Worm (Caenorhabditis elegans) whole organism, late embryonic: Measurements from ENCODE around the gene vha-17.
A peak's percentile ranks its signal among the peaks of the same experiment; 100 is the strongest.
"Not testable (repeated sequence)": the region's sequence is repeated elsewhere in the genome, so short reads cannot be mapped to it uniquely, and the experiment has no call there.

Experiments
- C08G9.2 ChIP-seq: sonication (generic microtip); optimal IDR thresholded peaks from 2 replicates; lab custom pipeline; 2016; ENCODE audit warnings: mild to moderate bottlenecking, missing genetic modification characterization, moderate library complexity, missing compliant biosample characterization
- F13H6.1 ChIP-seq: sonication (generic microtip); optimal IDR thresholded peaks from 2 replicates; lab custom pipeline; 2016; ENCODE audit warnings: missing genetic modification characterization, missing compliant biosample characterization
- K02D7.2 ChIP-seq: sonication (generic microtip); optimal IDR thresholded peaks from 2 replicates; lab custom pipeline; 2017; ENCODE audit warnings: mild to moderate bottlenecking, missing genetic modification characterization, missing compliant biosample characterization
- T23F11.4 ChIP-seq: fragments of 200-800 bp; sonication (Bioruptor generic); optimal IDR thresholded peaks from 2 replicates; lab custom pipeline; 2018; ENCODE audit warnings: mild to moderate bottlenecking, missing genetic modification characterization, missing compliant biosample characterization
- ahr-1 ChIP-seq: sonication (generic microtip); optimal IDR thresholded peaks from 2 replicates; lab custom pipeline; 2016; ENCODE audit warnings: missing genetic modification characterization, missing compliant biosample characterization
- ama-1 ChIP-seq: fragments of 150-350 bp; optimal IDR thresholded peaks from 2 replicates; lab custom pipeline; 2014
- ceh-18 ChIP-seq: sonication (generic microtip); optimal IDR thresholded peaks from 2 replicates; lab custom pipeline; 2016; ENCODE audit warnings: missing genetic modification characterization, missing compliant biosample characterization
- ceh-19 ChIP-seq: fragments of 200-800 bp; sonication (Bioruptor generic); optimal IDR thresholded peaks from 2 replicates; lab custom pipeline; 2018; ENCODE audit warnings: mild to moderate bottlenecking, missing genetic modification characterization, missing compliant biosample characterization
- ceh-22 ChIP-seq: sonication (generic microtip); optimal IDR thresholded peaks from 2 replicates; lab custom pipeline; 2017; ENCODE audit warnings: missing biosample characterization, missing genetic modification characterization
- ceh-24 ChIP-seq: sonication (generic microtip); optimal IDR thresholded peaks from 2 replicates; lab custom pipeline; 2016; ENCODE audit warnings: mild to moderate bottlenecking, missing genetic modification characterization, missing compliant biosample characterization
- ceh-30 ChIP-seq: fragments of 150-350 bp; optimal IDR thresholded peaks from 2 replicates; lab custom pipeline; 2014; ENCODE audit warnings: missing biosample characterization, missing genetic modification characterization
- ceh-31 ChIP-seq: sonication (generic microtip); optimal IDR thresholded peaks from 2 replicates; lab custom pipeline; 2016; ENCODE audit warnings: missing genetic modification characterization, missing compliant biosample characterization
- ceh-45 ChIP-seq: fragments of 200-800 bp; sonication (Bioruptor generic); IDR thresholded peaks from 2 replicates; pipeline ENCODE4 v1.3.6; 2022; ENCODE audit warnings: missing genetic modification reagents, missing genetic modification characterization, missing compliant biosample characterization
- ceh-48 ChIP-seq: sonication (generic microtip); optimal IDR thresholded peaks from 2 replicates; lab custom pipeline; 2016; ENCODE audit warnings: missing genetic modification characterization, inconsistent platforms, missing compliant biosample characterization
- ceh-6 ChIP-seq: fragments of 200-800 bp; sonication (Bioruptor generic); optimal IDR thresholded peaks from 2 replicates; lab custom pipeline; 2018; ENCODE audit warnings: mild to moderate bottlenecking, missing genetic modification characterization, missing compliant biosample characterization
- che-1 ChIP-seq: sonication (generic microtip); optimal IDR thresholded peaks from 2 replicates; lab custom pipeline; 2016; ENCODE audit warnings: mild to moderate bottlenecking, missing genetic modification characterization, missing compliant biosample characterization
- dve-1 ChIP-seq: sonication (generic microtip); optimal IDR thresholded peaks from 2 replicates; lab custom pipeline; 2017; ENCODE audit warnings: antibody characterized with exemption, mild to moderate bottlenecking, missing genetic modification characterization, missing compliant biosample characterization
- eyg-1 ChIP-seq: sonication (generic microtip); optimal IDR thresholded peaks from 2 replicates; lab custom pipeline; 2016; ENCODE audit warnings: missing genotype, missing genetic modification characterization, missing compliant biosample characterization
- fax-1 ChIP-seq: sonication (generic microtip); optimal IDR thresholded peaks from 2 replicates; lab custom pipeline; 2016; ENCODE audit warnings: missing genotype, missing genetic modification characterization, missing compliant biosample characterization
- fkh-10 ChIP-seq: fragments of 150-350 bp; optimal IDR thresholded peaks from 2 replicates; lab custom pipeline; 2014; ENCODE audit warnings: missing biosample characterization, missing genetic modification reagents, missing genetic modification characterization
- fkh-6 ChIP-seq: sonication (generic microtip); optimal IDR thresholded peaks from 2 replicates; lab custom pipeline; 2016; ENCODE audit warnings: missing genetic modification characterization, missing compliant biosample characterization
- gmeb-2 ChIP-seq: sonication (generic microtip); optimal IDR thresholded peaks from 2 replicates; lab custom pipeline; 2016; ENCODE audit warnings: missing genetic modification characterization, inconsistent platforms, missing compliant biosample characterization
- hlh-13 ChIP-seq: fragments of 200-800 bp; sonication (Bioruptor generic); optimal IDR thresholded peaks from 2 replicates; lab custom pipeline; 2018; ENCODE audit warnings: mild to moderate bottlenecking, missing genetic modification characterization, missing compliant biosample characterization
- hlh-6 ChIP-seq: sonication (generic microtip); optimal IDR thresholded peaks from 2 replicates; lab custom pipeline; 2016; ENCODE audit warnings: missing genotype, missing genetic modification characterization, missing compliant biosample characterization
- hlh-8 ChIP-seq: sonication (generic microtip); optimal IDR thresholded peaks from 2 replicates; lab custom pipeline; 2016; ENCODE audit warnings: missing genotype, missing genetic modification characterization, missing compliant biosample characterization
- lim-6 ChIP-seq: sonication (generic microtip); optimal IDR thresholded peaks from 2 replicates; lab custom pipeline; 2016; ENCODE audit warnings: missing genetic modification characterization, missing compliant biosample characterization
- lin-11 ChIP-seq: fragments of 200-800 bp; sonication (Bioruptor generic); optimal IDR thresholded peaks from 2 replicates; lab custom pipeline; 2018; ENCODE audit warnings: mild to moderate bottlenecking, missing genetic modification characterization, missing compliant biosample characterization
- madf-2 ChIP-seq: sonication (generic microtip); optimal IDR thresholded peaks from 2 replicates; lab custom pipeline; 2017; ENCODE audit warnings: missing genetic modification characterization, missing compliant biosample characterization
- nfya-1 ChIP-seq: sonication (generic microtip); optimal IDR thresholded peaks from 2 replicates; lab custom pipeline; 2017; ENCODE audit warnings: missing genetic modification characterization, mild to moderate bottlenecking, missing compliant biosample characterization, antibody characterized with exemption, moderate library complexity
- pag-3 ChIP-seq: sonication (generic microtip); optimal IDR thresholded peaks from 2 replicates; lab custom pipeline; 2016; ENCODE audit warnings: missing compliant biosample characterization, missing genetic modification characterization, borderline replicate concordance
- pat-9 ChIP-seq: fragments of 200-800 bp; sonication (Bioruptor generic); optimal IDR thresholded peaks from 2 replicates; lab custom pipeline; 2018; ENCODE audit warnings: mild to moderate bottlenecking, missing genetic modification characterization, moderate library complexity, missing compliant biosample characterization
- pha-2 ChIP-seq: sonication (generic microtip); optimal IDR thresholded peaks from 2 replicates; lab custom pipeline; 2017; ENCODE audit warnings: mild to moderate bottlenecking, missing genetic modification characterization, missing compliant biosample characterization
- pqm-1 ChIP-seq: sonication (generic microtip); optimal IDR thresholded peaks from 2 replicates; lab custom pipeline; 2016; ENCODE audit warnings: missing genetic modification characterization, missing compliant biosample characterization
- rnt-1 ChIP-seq: sonication (generic microtip); optimal IDR thresholded peaks from 2 replicates; lab custom pipeline; 2016; ENCODE audit warnings: missing genetic modification characterization, missing compliant biosample characterization
- sox-2 ChIP-seq: fragments of 200-800 bp; sonication (Bioruptor generic); IDR thresholded peaks from 2 replicates; pipeline ENCODE4 v1.3.6; 2022; ENCODE audit warnings: missing genetic modification reagents, missing genetic modification characterization, missing compliant biosample characterization
- sox-4 ChIP-seq: sonication (generic microtip); optimal IDR thresholded peaks from 2 replicates; lab custom pipeline; 2017; ENCODE audit warnings: mild to moderate bottlenecking, missing genetic modification characterization, inconsistent platforms, missing compliant biosample characterization
- syd-9 ChIP-seq: sonication (generic microtip); optimal IDR thresholded peaks from 2 replicates; lab custom pipeline; 2016; ENCODE audit warnings: mild to moderate bottlenecking, missing genetic modification characterization, moderate library complexity, missing compliant biosample characterization
- ttx-3 ChIP-seq: sonication (generic microtip); optimal IDR thresholded peaks from 2 replicates; lab custom pipeline; 2016; ENCODE audit warnings: missing genetic modification reagents, missing genetic modification characterization, missing compliant biosample characterization
- unc-3 ChIP-seq, 2 experiments: fragments of 200-800 bp in 1 of 2; sonication (Bioruptor generic) in 1 of 2; sonication (generic microtip) in 1 of 2; conservative IDR thresholded peaks in 1 of 2; optimal IDR thresholded peaks in 1 of 2; 2 replicates each; pipeline versions ENCODE4 v1.3.6 to Lab custom; 2016 to 2022; ENCODE audit warnings: missing compliant biosample characterization in 2 of 2, missing genetic modification characterization in 2 of 2, missing genetic modification reagents in 1 of 2
- unc-42 ChIP-seq: sonication (generic microtip); optimal IDR thresholded peaks from 2 replicates; lab custom pipeline; 2016; ENCODE audit warnings: missing genotype, missing genetic modification characterization, missing compliant biosample characterization
- unc-55 ChIP-seq: sonication (generic microtip); optimal IDR thresholded peaks from 2 replicates; lab custom pipeline; 2017; ENCODE audit warnings: missing biosample characterization, missing genetic modification reagents, missing genetic modification characterization
- unc-86 ChIP-seq: sonication (generic microtip); optimal IDR thresholded peaks from 2 replicates; lab custom pipeline; 2016; ENCODE audit warnings: missing genetic modification characterization, missing compliant biosample characterization
- ztf-16 ChIP-seq: sonication (generic microtip); optimal IDR thresholded peaks from 2 replicates; lab custom pipeline; 2017; ENCODE audit warnings: missing genetic modification characterization, missing compliant biosample characterization

Gene vha-17

ce11 chrIV:9308975-9309374 lies 12.6 kb upstream of the vha-17 start, which contains the start of gene F49C12.6 (continued):
- TF ChIP-seq pag-3 (tag; lab: Kevin White, UChicago) = no peak

- TF ChIP-seq fkh-6 (tag; lab: Kevin White, UChicago) (no peak), pat-9 (tag; lab: Kevin White, UChicago) (no peak), unc-55 (GFP tag; lab: Kevin White, UChicago) (no peak), fkh-10 (GFP tag; lab: Kevin White, UChicago) (no peak), syd-9 (tag; lab: Kevin White, UChicago) (no peak), pha-2 (tag; lab: Kevin White, UChicago) (no peak), lim-6 (no peak), ceh-6 (GFP tag; lab: Kevin White, UChicago) (no peak), hlh-6 (no peak), ceh-18 (tag; lab: Kevin White, UChicago) (no peak), ztf-16 (tag; lab: Kevin White, UChicago) (no peak)
Observed at ce11 chrIV:9310935-9311566, 10.6 kb upstream of the vha-17 start.

- TF ChIP-seq F13H6.1; syd-9 (tag; lab: Kevin White, UChicago); ceh-22 (tag; lab: Kevin White, UChicago): not testable (repeated sequence)
Observed at ce11 chrIV:9312827-9313226, 8.8 kb upstream of the vha-17 start, which contains the start of gene F49C12.7. TSS of gene F49C12.7 (minus strand) at chrIV:9312927.

- TF ChIP-seq che-1 (tag; lab: Kevin White, UChicago) = peak; percentile 43
- peak; percentile 42 for TF ChIP-seq rnt-1 (tag; lab: Kevin White, UChicago)
- no peak for TF ChIP-seq ceh-22 (tag; lab: Kevin White, UChicago)
- TF ChIP-seq C08G9.2 (tag; lab: Kevin White, UChicago) = peak; percentile 23
- no peak for TF ChIP-seq ama-1 (lab: Kevin White, UChicago)
- no peak for TF ChIP-seq hlh-8 (tag; lab: Kevin White, UChicago)
- TF ChIP-seq ceh-19 (GFP tag; lab: Kevin White, UChicago) = peak; percentile 60
- no peak for TF ChIP-seq hlh-13 (GFP tag; lab: Kevin White, UChicago)
- TF ChIP-seq sox-4 (tag; lab: Kevin White, UChicago) = no peak
- TF ChIP-seq fkh-6 (tag; lab: Kevin White, UChicago) = peak; percentile 65
- TF ChIP-seq pqm-1 = no peak
- TF ChIP-seq ceh-45 (GFP tag; lab: Robert Waterston, UW) = 0 out of 2 replicates have a peak, but pooled peaks have one; percentile 42
- peak; percentile 25 for TF ChIP-seq lin-11 (tag; lab: Kevin White, UChicago)
- TF ChIP-seq unc-3 (GFP tag; conservative IDR thresholded peaks at IDR 0.05; lab: Robert Waterston, UW) = no peak
- TF ChIP-seq unc-3 (tag; optimal IDR thresholded peaks at IDR 0.05; lab: Kevin White, UChicago) = peak; percentile 62
- no peak for TF ChIP-seq madf-2
- peak; percentile 64 for TF ChIP-seq ceh-31 (tag; lab: Kevin White, UChicago)
- peak; percentile 72 for TF ChIP-seq sox-2 (GFP tag; lab: Robert Waterston, UW)
- TF ChIP-seq ahr-1 (tag; lab: Kevin White, UChicago) = peak; percentile 0
- TF ChIP-seq dve-1 (tag; lab: Kevin White, UChicago) = no peak
- TF ChIP-seq T23F11.4 = peak; percentile 13
- TF ChIP-seq F13H6.1 = peak; percentile 35
- TF ChIP-seq ceh-30 (tag; lab: Kevin White, UChicago) = no peak
- peak; percentile 55 for TF ChIP-seq unc-86
- no peak for TF ChIP-seq ceh-24
- TF ChIP-seq lim-6 = peak; percentile 19
- TF ChIP-seq K02D7.2 = peak; percentile 9
- TF ChIP-seq fax-1 (tag; lab: Kevin White, UChicago) = peak; percentile 43
- TF ChIP-seq nfya-1 (tag; lab: Kevin White, UChicago) = peak; percentile 64
- peak; percentile 28 for TF ChIP-seq eyg-1 (tag; lab: Kevin White, UChicago)
- peak; percentile 59 for TF ChIP-seq ceh-48 (tag; lab: Kevin White, UChicago)
- no peak for TF ChIP-seq gmeb-2 (tag; lab: Kevin White, UChicago)
- no peak for TF ChIP-seq pag-3 (tag; lab: Kevin White, UChicago)
- TF ChIP-seq ceh-18 (tag; lab: Kevin White, UChicago) = peak; percentile 34
- peak; percentile 49 for TF ChIP-seq ztf-16 (tag; lab: Kevin White, UChicago)
- peak; percentile 73 for TF ChIP-seq ttx-3 (tag; lab: Kevin White, UChicago)
- peak; percentile 24 for TF ChIP-seq syd-9 (tag; lab: Kevin White, UChicago)
- TF ChIP-seq unc-42 (tag; lab: Kevin White, UChicago) = peak; percentile 65
Observed at ce11 chrIV:9316068-9316681, 5.4 kb upstream of the vha-17 start, which contains the start of the genes F49C12.9 and rpn-7. TSS of gene F49C12.9 (minus strand) at chrIV:9316215. TSS of gene rpn-7 (plus strand) at chrIV:9316631.
